Fruit fly (Drosophila melanogaster) whole organism, wandering third instar larva: ENCODE results near the gene CG32588.

Source experiments
- Abd-B ChIP-seq: fragments of >200 bp; optimal IDR thresholded peaks from 2 replicates; lab custom pipeline; 2017; ENCODE audit warnings: missing biosample characterization, missing genetic modification characterization
- CG32264 ChIP-seq: fragments of 200-800 bp; sonication (Bioruptor generic); optimal IDR thresholded peaks from 2 replicates; lab custom pipeline; 2016; ENCODE audit warnings: missing biosample characterization, missing genetic modification characterization
- CG9705 ChIP-seq: fragments of 200-800 bp; sonication (Bioruptor generic); optimal IDR thresholded peaks from 2 replicates; lab custom pipeline; 2018; ENCODE audit warnings: missing biosample characterization, mild to moderate bottlenecking, missing genetic modification characterization
- CrebA ChIP-seq: fragments of 200-800 bp; sonication (Bioruptor generic); optimal IDR thresholded peaks from 2 replicates; lab custom pipeline; 2016; ENCODE audit warnings: missing biosample characterization, mild to moderate bottlenecking, missing genetic modification characterization, borderline replicate concordance
- Dif ChIP-seq: fragments of 200-275, 200-300 bp; sonication (Bioruptor generic); optimal IDR thresholded peaks from 2 replicates; lab custom pipeline; 2018; ENCODE audit warnings: missing biosample characterization, missing genetic modification characterization; ENCODE audit not compliant: partially characterized antibody
- GATAd ChIP-seq: sonication (Bioruptor generic); optimal IDR thresholded peaks from 2 replicates; lab custom pipeline; 2016; ENCODE audit warnings: missing biosample characterization, missing genetic modification characterization
- HLH106 ChIP-seq: fragments of 200-800 bp; optimal IDR thresholded peaks from 3 replicates; lab custom pipeline; 2019; ENCODE audit warnings: missing biosample characterization, mild to moderate bottlenecking, missing genetic modification characterization, moderate library complexity
- Hr78 ChIP-seq: fragments of >200 bp; optimal IDR thresholded peaks from 2 replicates; lab custom pipeline; 2017; ENCODE audit warnings: missing biosample characterization, missing genetic modification characterization
- Jra ChIP-seq: sonication (Bioruptor generic); optimal IDR thresholded peaks from 2 replicates; lab custom pipeline; 2016; ENCODE audit warnings: missing biosample characterization, missing genetic modification characterization
- N ChIP-seq: fragments of >200 bp; optimal IDR thresholded peaks from 2 replicates; lab custom pipeline; 2018; ENCODE audit warnings: missing biosample characterization, missing external identifiers, missing genetic modification characterization
- OdsH ChIP-seq: fragments of 200-800 bp; sonication (Bioruptor generic); optimal IDR thresholded peaks from 2 replicates; lab custom pipeline; 2016; ENCODE audit warnings: missing biosample characterization, mild to moderate bottlenecking, missing genetic modification characterization
- Sp1 ChIP-seq: fragments of 200-800 bp; sonication (Bioruptor generic); optimal IDR thresholded peaks from 3 replicates; lab custom pipeline; 2019; ENCODE audit warnings: missing biosample characterization, mild to moderate bottlenecking, missing genetic modification characterization, moderate library complexity
- Vsx2 ChIP-seq: fragments of 200-300, 225-300 bp; sonication (Bioruptor generic); optimal IDR thresholded peaks from 2 replicates; lab custom pipeline; 2018; ENCODE audit warnings: missing biosample characterization, missing genetic modification characterization; ENCODE audit not compliant: partially characterized antibody
- br ChIP-seq: fragments of 200-800 bp; sonication (Bioruptor generic); optimal IDR thresholded peaks from 2 replicates; lab custom pipeline; 2016; ENCODE audit warnings: missing biosample characterization, missing genetic modification characterization
- brk ChIP-seq: fragments of 200-800 bp; sonication (Bioruptor generic); optimal IDR thresholded peaks from 2 replicates; lab custom pipeline; 2016; ENCODE audit warnings: missing biosample characterization, mild to moderate bottlenecking, missing genetic modification characterization
- dl ChIP-seq, 2 experiments: fragments of 175-275, 200-275 bp in 1 of 2; fragments of 200-275 bp in 1 of 2; sonication (Bioruptor generic); optimal IDR thresholded peaks; lab custom pipeline; 2018; ENCODE audit warnings: mild to moderate bottlenecking in 2 of 2, missing biosample characterization in 2 of 2, missing genetic modification characterization in 2 of 2, moderate library complexity in 2 of 2; ENCODE audit not compliant: partially characterized antibody in 2 of 2, insufficient read depth in 1 of 2
- dsf ChIP-seq: sonication (Bioruptor generic); optimal IDR thresholded peaks from 2 replicates; lab custom pipeline; 2016; ENCODE audit warnings: missing biosample characterization, missing genetic modification characterization, borderline replicate concordance
- ey ChIP-seq: fragments of 200-800 bp; sonication (Bioruptor generic); optimal IDR thresholded peaks from 2 replicates; lab custom pipeline; 2016; ENCODE audit warnings: missing biosample characterization, missing genetic modification characterization
- foxo ChIP-seq, 2 experiments: fragments of 200-800 bp; sonication (Bioruptor generic); optimal IDR thresholded peaks; 2 replicates in 1 of 2; 3 replicates in 1 of 2; lab custom pipeline; 2016 to 2017; ENCODE audit warnings: missing biosample characterization in 2 of 2, missing genetic modification characterization in 2 of 2
- h ChIP-seq: fragments of 200-800 bp; sonication (Bioruptor generic); optimal IDR thresholded peaks from 3 replicates; lab custom pipeline; 2016; ENCODE audit warnings: missing biosample characterization, mild to moderate bottlenecking, missing genetic modification characterization
- lola ChIP-seq: fragments of >200 bp; optimal IDR thresholded peaks from 2 replicates; lab custom pipeline; 2017; ENCODE audit warnings: missing biosample characterization, missing genetic modification characterization
- pan ChIP-seq: fragments of >200 bp; optimal IDR thresholded peaks from 2 replicates; lab custom pipeline; 2017
- psq ChIP-seq: fragments of 200-800 bp; sonication (Bioruptor generic); optimal IDR thresholded peaks from 3 replicates; lab custom pipeline; 2017; ENCODE audit warnings: missing biosample characterization, mild to moderate bottlenecking, missing genetic modification characterization, moderate library complexity
- rgr ChIP-seq: fragments of 200-800 bp; sonication (Bioruptor generic); optimal IDR thresholded peaks from 3 replicates; lab custom pipeline; 2016; ENCODE audit warnings: missing biosample characterization, mild to moderate bottlenecking, missing genetic modification characterization
- sage ChIP-seq: fragments of 200-800 bp; sonication (Bioruptor generic); optimal IDR thresholded peaks from 2 replicates; lab custom pipeline; 2016; ENCODE audit warnings: missing biosample characterization, mild to moderate bottlenecking, missing genetic modification characterization
- woc ChIP-seq: sonication (Bioruptor generic); optimal IDR thresholded peaks from 2 replicates; lab custom pipeline; 2016; ENCODE audit warnings: missing biosample characterization, mild to moderate bottlenecking, missing genetic modification characterization

Gene CG32588

DNA sequence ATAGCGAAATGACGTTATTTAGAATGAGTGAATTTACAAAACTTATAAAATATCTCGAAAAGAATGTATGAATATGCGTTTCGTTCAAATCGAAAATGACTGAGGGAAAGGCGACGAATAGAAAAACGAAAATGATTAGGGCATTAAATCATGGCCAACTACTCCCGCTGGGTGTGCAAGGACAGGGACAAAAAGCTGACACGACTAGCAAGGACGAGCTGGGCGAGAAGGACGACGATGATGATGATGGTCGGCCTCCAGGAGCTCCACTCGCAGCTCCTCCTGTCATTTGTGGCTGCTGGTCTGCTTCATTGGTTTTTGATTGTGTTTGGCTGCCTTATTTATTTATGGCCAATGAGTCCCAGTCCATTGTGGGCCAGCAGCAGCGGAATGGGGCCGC, 17.0 kb upstream of the CG32588 start, which contains the start of gene CG43076:
TSS of gene CG43076 (minus strand) at position 101 of the 400 bp plus-strand sequence.
- no peak for TF ChIP-seq h (GFP tag; lab: Kevin White, UChicago)
- TF ChIP-seq woc (GFP tag; lab: Kevin White, UChicago): no peak
- no peak for TF ChIP-seq HLH106
- TF ChIP-seq, all 38 proteins: peak for 0

DNA sequence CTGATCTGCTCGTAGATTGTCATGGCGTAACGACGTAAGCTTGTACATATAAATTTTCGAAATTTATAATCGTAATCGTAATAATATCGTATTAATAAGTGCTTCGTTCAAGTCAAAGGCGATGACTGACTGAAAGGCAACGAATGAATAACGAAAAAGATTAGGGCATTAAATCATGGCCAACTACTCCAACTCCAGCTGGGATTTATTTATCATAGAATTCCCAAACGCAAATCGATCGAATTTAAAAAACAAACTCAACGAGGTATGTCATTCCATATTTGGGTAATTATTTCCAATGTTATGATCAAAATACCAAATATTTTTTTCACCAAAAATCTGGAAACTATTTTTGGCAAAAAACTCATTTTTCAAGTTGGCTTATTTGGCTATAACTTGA, 14.6 kb upstream of the CG32588 start, which contains the start of gene CG43075:
TSS of gene CG43075 (minus strand) at position 101 of the 400 bp plus-strand sequence.
- TF ChIP-seq lola (GFP tag; lab: Kevin White, UChicago): no peak
- TF ChIP-seq CrebA (GFP tag; lab: Kevin White, UChicago): no peak
- no peak for TF ChIP-seq h (GFP tag; lab: Kevin White, UChicago)
- TF ChIP-seq Jra (GFP tag; lab: Kevin White, UChicago): no peak
- no peak for TF ChIP-seq CG32264 (GFP tag; lab: Kevin White, UChicago)
- no peak for TF ChIP-seq ey (GFP tag; lab: Kevin White, UChicago)
- no peak for TF ChIP-seq pan
- TF ChIP-seq psq: no peak
- TF ChIP-seq Vsx2 (GFP tag; lab: Kevin White, UChicago): no peak
- TF ChIP-seq CG9705 (GFP tag; lab: Kevin White, UChicago): no peak
- no peak for TF ChIP-seq foxo (GFP tag; optimal IDR thresholded peaks at IDR 0.05; lab: Kevin White, UChicago)
- no peak for TF ChIP-seq Dif (GFP tag; lab: Kevin White, UChicago)

DNA sequence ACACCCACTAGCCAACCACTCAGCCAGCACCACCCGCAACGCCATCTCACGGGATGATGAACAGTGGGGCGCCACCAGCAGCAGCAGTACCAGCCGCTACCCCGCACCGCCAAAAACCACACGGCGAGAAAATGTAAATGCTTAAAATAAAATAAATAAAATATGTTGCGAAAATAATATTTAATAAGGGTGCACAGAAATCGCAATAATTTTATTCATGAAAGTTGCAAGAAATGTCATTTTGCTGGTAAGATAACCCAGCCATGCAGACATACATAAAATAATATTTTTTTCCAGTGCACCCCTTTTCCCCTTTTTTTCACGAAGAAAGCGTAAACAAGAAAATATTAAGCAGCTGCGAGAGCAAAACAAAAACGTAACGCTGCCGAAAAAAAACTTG, 9.6 kb upstream of the CG32588 start:
- no peak for TF ChIP-seq foxo (GFP tag; optimal IDR thresholded peaks at IDR 0.05; lab: Kevin White, UChicago)
- TF ChIP-seq h (GFP tag; lab: Kevin White, UChicago): peak; percentile 6
- no peak for TF ChIP-seq Hr78 (GFP tag; lab: Kevin White, UChicago)
- TF ChIP-seq HLH106: peak; percentile 6

DNA sequence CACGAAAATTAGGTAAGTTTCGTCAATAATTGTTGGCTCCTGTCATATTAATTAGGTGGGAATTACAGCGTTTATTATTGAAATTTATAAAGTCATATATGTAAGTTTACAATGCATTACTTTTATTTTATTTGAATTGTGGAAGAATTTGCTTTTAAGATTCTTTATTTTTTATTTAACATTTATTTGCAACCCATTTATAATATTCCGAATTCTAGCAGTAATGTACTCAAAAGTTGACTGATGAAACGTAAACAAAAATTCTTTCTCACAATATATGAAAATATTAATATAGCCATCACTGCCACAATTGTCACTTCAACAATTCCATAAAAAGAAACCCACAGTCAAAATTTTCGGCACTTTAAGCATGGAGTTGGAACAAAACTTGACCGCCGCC, 3.6 kb upstream of the CG32588 start, which contains the start of gene CG5662:
TSS of gene CG5662 (plus strand) at position 301 of the 400 bp plus-strand sequence.
- TF ChIP-seq OdsH (GFP tag; lab: Kevin White, UChicago) (no peak), Abd-B (GFP tag; lab: Kevin White, UChicago) (no peak)

DNA sequence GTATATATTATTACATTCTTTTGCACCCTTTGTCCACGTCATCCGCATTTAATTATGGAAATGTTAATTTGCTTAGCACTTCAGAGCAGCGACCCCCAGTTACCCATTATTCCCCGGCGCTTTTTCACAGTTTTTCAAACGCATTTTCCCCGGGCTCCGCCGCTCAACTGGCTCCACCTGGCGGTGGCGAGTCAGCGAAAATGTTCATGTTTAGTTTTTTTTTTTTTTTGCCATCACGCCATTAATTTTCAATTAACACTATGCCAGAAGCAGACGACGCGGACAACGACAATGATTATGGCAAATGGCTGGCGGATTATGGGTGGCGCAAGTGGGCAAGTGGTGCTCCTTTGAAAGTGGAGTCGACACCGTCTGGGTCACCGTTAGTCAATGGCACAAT, 2.8 kb downstream of the CG32588 start:
- no peak for TF ChIP-seq CG9705 (GFP tag; lab: Kevin White, UChicago)
- TF ChIP-seq pan: no peak
- no peak for TF ChIP-seq woc (GFP tag; lab: Kevin White, UChicago)
- TF ChIP-seq GATAd (GFP tag; lab: Kevin White, UChicago): no peak

DNA sequence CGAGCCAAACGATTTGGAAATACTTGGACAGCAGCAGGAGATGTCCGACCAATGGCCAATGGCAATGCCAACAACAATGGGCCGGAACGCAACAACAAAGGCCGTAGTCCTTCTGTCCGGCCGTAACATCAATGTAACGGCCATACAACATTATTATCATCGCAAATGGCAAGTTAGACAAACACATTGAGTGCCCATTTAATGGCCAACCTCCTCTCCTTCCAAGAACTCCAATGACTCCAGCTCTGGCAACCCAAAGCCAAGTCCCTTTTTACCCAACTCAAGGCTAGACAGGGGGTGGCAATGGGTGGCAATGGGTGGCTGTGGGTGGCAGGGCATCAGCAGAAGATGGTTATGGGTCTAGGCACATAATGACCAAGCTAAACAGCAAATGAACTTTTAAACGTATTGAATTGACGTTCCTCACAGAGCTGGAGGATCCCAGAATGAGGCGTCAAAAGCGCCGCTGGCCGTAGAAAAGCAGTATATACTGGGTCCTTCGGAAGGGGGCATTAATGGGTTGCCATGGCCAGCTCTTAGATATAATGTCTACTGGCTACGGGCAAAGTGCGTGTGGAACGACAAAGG, 6.5 kb downstream of the CG32588 start:
- TF ChIP-seq brk (GFP tag; lab: Kevin White, UChicago) (no peak), N (GFP tag; lab: Kevin White, UChicago) (no peak), GATAd (GFP tag; lab: Kevin White, UChicago) (no peak), h (GFP tag; lab: Kevin White, UChicago) (no peak), woc (GFP tag; lab: Kevin White, UChicago) (no peak), br (GFP tag; lab: Kevin White, UChicago) (no peak), pan (no peak), rgr (GFP tag; lab: Kevin White, UChicago) (no peak), Sp1 (GFP tag; lab: Kevin White, UChicago) (no peak), dsf (no peak), sage (no peak), dl (GFP tag; optimal IDR thresholded peaks at IDR 0.05; lab: Kevin White, UChicago; ENCODE audit: insufficient read depth in 1 of 2, partially characterized antibody in 2 of 2) (no peak)
